Fruit fly (Drosophila melanogaster): Measurements from ENCODE around the gene CG2701.

CG2701 gene

DNA sequence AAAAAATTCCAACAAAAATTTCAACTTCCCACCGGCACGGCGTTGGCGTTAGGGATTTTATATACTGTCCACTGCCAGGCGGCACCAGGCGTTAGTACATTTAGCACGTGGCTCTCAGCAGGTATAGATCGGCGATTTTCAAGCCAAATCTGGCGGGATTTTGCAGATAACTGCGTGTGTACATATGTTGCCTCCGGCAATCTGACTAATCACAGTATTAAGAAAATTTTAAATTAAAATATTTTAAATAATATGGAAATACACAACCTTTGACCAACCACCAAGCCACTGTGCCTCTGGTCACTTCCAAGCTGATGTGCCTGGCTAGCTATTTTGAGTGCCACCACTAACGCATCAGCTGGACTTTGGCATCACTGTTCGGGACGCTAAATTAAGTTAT is 12.0 kb upstream of the CG2701 start, which contains the start of the genes ttm50 and CG2712 (continued):
- TF ChIP-seq CG5953 (GFP tag; IDR thresholded peaks at IDR 0.05) = no peak
- peak; percentile 73 for TF ChIP-seq CG30403 (GFP tag; optimal IDR thresholded peaks at IDR 0.05)
- peak; percentile 70 for TF ChIP-seq CG9727 (GFP tag; optimal IDR thresholded peaks at IDR 0.05)
- TF ChIP-seq gfzf (GFP tag; optimal IDR thresholded peaks at IDR 0.05) = peak; percentile 74
- no peak for TF ChIP-seq CG11723 (GFP tag; optimal IDR thresholded peaks at IDR 0.05)
- no peak for TF ChIP-seq ap (GFP tag; IDR thresholded peaks at IDR 0.05)
- peak; percentile 19 for TF ChIP-seq CG9437 (GFP tag; optimal IDR thresholded peaks at IDR 0.05)
- TF ChIP-seq grau (tag; optimal IDR thresholded peaks at IDR 0.05) = peak; percentile 74
- TF ChIP-seq Nf-YC (tag; optimal IDR thresholded peaks at IDR 0.05) = peak; percentile 65
- 0 out of 2 replicates have a peak, but pooled peaks have one; percentile 40 for TF ChIP-seq CG31224 (GFP tag; IDR thresholded peaks at IDR 0.05)
- 0 out of 2 replicates have a peak, but pooled peaks have one; percentile 20 for TF ChIP-seq Rx (GFP tag; IDR thresholded peaks at IDR 0.05)
- TF ChIP-seq nerfin-1 (tag; optimal IDR thresholded peaks at IDR 0.05) = peak; percentile 36
- no peak for TF ChIP-seq cad (GFP tag; optimal IDR thresholded peaks at IDR 0.05)
- TF ChIP-seq CG14667 (GFP tag; IDR thresholded peaks at IDR 0.05) = peak; percentile 46
- peak; percentile 81 for TF ChIP-seq CG14710 (tag; optimal IDR thresholded peaks at IDR 0.05)
- peak; percentile 35 for TF ChIP-seq CG18476 (GFP tag; optimal IDR thresholded peaks at IDR 0.05)
- TF ChIP-seq NFAT (GFP tag; IDR thresholded peaks at IDR 0.05) = peak; percentile 27; the same call in 1 of the 2 replicates
- 0 out of 3 replicates have a peak, but pooled peaks have one; percentile 54 for TF ChIP-seq ken (GFP tag; IDR thresholded peaks at IDR 0.05)
- TF ChIP-seq al (GFP tag; IDR thresholded peaks at IDR 0.05) = peak; percentile 60
- peak; percentile 49 for TF ChIP-seq az2 (GFP tag; optimal IDR thresholded peaks at IDR 0.05)
- peak; percentile 21 to 52 for TF ChIP-seq dpn (GFP tag; optimal IDR thresholded peaks at IDR 0.05)
- TF ChIP-seq CG6689 (GFP tag; IDR thresholded peaks at IDR 0.05) = peak; percentile 67
- peak; percentile 40; the same call in 1 of the 2 replicates for TF ChIP-seq sisA (GFP tag; IDR thresholded peaks at IDR 0.05)
- peak; percentile 76 for TF ChIP-seq CG12659 (GFP tag; optimal IDR thresholded peaks at IDR 0.05)
- no peak for TF ChIP-seq ash1 (GFP tag; optimal IDR thresholded peaks at IDR 0.05)
- peak; percentile 33 for TF ChIP-seq fd96Cb (tag; optimal IDR thresholded peaks at IDR 0.05)
- peak; percentile 40; the same call in 1 of the 2 replicates for TF ChIP-seq CG7372 (GFP tag; IDR thresholded peaks at IDR 0.05)
- peak; percentile 25; the same call in 1 of the 2 replicates for TF ChIP-seq esg (GFP tag; conservative IDR thresholded peaks at IDR 0.05)
- no peak for TF ChIP-seq jing (GFP tag; optimal IDR thresholded peaks at IDR 0.05)
- TF ChIP-seq ac (GFP tag; optimal IDR thresholded peaks at IDR 0.05) = no peak
- TF ChIP-seq Antp (GFP tag; optimal IDR thresholded peaks at IDR 0.05) = no peak
- no peak for TF ChIP-seq kni (GFP tag; optimal IDR thresholded peaks at IDR 0.05)
- TF ChIP-seq CG9817 (tag; optimal IDR thresholded peaks at IDR 0.05) = peak; percentile 66
- TF ChIP-seq knrl (GFP tag; IDR thresholded peaks at IDR 0.05; ENCODE audit: partially characterized antibody) = peak; percentile 37; the same call in 1 of the 3 replicates
- peak; percentile 73 for TF ChIP-seq CG13775 (GFP tag; optimal IDR thresholded peaks at IDR 0.05)
- TF ChIP-seq CG2712 (tag; optimal IDR thresholded peaks at IDR 0.05) = peak; percentile 93
- no peak for TF ChIP-seq org-1 (GFP tag; optimal IDR thresholded peaks at IDR 0.05)
- TF ChIP-seq ind (GFP tag; optimal IDR thresholded peaks at IDR 0.05) = peak; percentile 63
- TF ChIP-seq HLH3B (GFP tag; IDR thresholded peaks at IDR 0.05) = peak; percentile 15; the same call in 1 of the 2 replicates
- peak; percentile 74 for TF ChIP-seq CG8924 (tag; optimal IDR thresholded peaks at IDR 0.05)
- no peak for TF ChIP-seq Drgx (GFP tag; IDR thresholded peaks at IDR 0.05)
- peak; percentile 31; the same call in 1 of the 3 replicates for TF ChIP-seq Optix (GFP tag; IDR thresholded peaks at IDR 0.05)
- TF ChIP-seq CG12104 (GFP tag; optimal IDR thresholded peaks at IDR 0.05) = peak; percentile 40
- peak; percentile 48 for TF ChIP-seq CG7556 (GFP tag; optimal IDR thresholded peaks at IDR 0.05)
- no peak for TF ChIP-seq crol (GFP tag; IDR thresholded peaks at IDR 0.05)
- peak; percentile 27 for TF ChIP-seq Fer2 (tag; optimal IDR thresholded peaks at IDR 0.05)
- 0 out of 3 replicates have a peak, but pooled peaks have one; percentile 32 for TF ChIP-seq ase (GFP tag; IDR thresholded peaks at IDR 0.05)
- peak; percentile 14; the same call in 1 of the 2 replicates for TF ChIP-seq CG14014 (GFP tag; IDR thresholded peaks at IDR 0.05)
- peak; percentile 53; the same call in 1 of the 2 replicates for TF ChIP-seq vvl (GFP tag; IDR thresholded peaks at IDR 0.05)
- TF ChIP-seq caup (GFP tag; optimal IDR thresholded peaks at IDR 0.05; ENCODE audit: severe bottlenecking) = peak; percentile 51
- TF ChIP-seq trem (tag; optimal IDR thresholded peaks at IDR 0.05) = peak; percentile 67

Measured in whole organism, embryonic.